Worm (Caenorhabditis elegans): Measurements from ENCODE around the gene srj-42.

The srj-42 gene

DNA sequence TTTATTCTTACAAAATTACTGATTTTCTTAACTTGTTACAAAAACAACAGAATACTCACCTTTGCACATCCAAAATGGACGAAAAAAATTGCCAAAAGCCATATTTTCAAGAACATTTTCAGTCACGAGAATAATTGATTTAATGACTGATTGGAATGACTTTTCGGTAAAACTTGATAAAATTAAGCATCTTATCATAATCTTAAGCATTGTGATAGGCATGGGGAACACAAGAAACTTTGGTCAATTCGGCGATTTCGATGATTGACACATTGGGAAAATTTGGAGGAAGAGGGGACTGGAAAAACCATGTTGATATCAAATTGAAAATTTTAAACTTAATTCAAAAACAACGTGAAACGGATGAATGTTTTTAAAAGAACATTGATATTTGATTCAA is 36.6 kb downstream of the srj-42 start, which contains the start of gene Y40H7A.10:
Gene Y40H7A.10, minus strand, starts transcription at position 128 of the 400 bp plus-strand sequence.
- TF ChIP-seq ces-1 (GFP tag; optimal IDR thresholded peaks at IDR 0.05) (no peak), elt-3 (tag; optimal IDR thresholded peaks at IDR 0.05) (no peak), snpc-4 (tag; optimal IDR thresholded peaks at IDR 0.05) (no peak), zip-8 (tag; optimal IDR thresholded peaks at IDR 0.05) (no peak), unc-39 (tag; optimal IDR thresholded peaks at IDR 0.05) (no peak), blmp-1 (tag; optimal IDR thresholded peaks at IDR 0.05) (no peak), nhr-76 (tag; optimal IDR thresholded peaks at IDR 0.05) (no peak), ham-2 (GFP tag; optimal IDR thresholded peaks at IDR 0.05) (no peak), ceh-39 (tag; optimal IDR thresholded peaks at IDR 0.05) (no peak), sem-2 (GFP tag; optimal IDR thresholded peaks at IDR 0.05) (no peak), nhr-237 (tag; optimal IDR thresholded peaks at IDR 0.05) (no peak)

DNA sequence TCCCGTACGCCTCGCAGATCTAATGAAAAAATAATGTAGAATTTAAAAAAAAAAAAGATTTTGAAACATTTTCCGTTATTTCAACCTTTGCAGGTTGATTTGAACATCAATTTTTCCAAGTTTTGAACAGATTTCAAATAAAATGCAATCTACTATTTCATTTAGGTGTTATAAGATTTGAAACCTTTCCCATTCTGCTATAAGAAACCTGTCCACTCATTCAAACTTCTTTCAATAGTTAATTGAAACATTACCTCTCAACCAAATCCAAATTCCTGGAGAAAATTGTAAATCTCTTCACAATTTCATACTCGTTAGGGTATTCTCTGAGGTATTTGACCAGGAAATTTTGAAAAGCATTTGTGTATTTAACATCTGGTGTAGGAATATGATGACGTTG is 37.4 kb downstream of the srj-42 start:
- TF ChIP-seq nhr-237 (tag; optimal IDR thresholded peaks at IDR 0.05): no peak
- TF ChIP-seq sptf-1 (tag; optimal IDR thresholded peaks at IDR 0.05): no peak
- TF ChIP-seq lin-13 (tag; optimal IDR thresholded peaks at IDR 0.05): no peak
- TF ChIP-seq elt-1 (tag; optimal IDR thresholded peaks at IDR 0.05; ENCODE audit: borderline replicate concordance, insufficient read depth): no peak
- TF ChIP-seq zip-8 (tag; optimal IDR thresholded peaks at IDR 0.05): no peak
- TF ChIP-seq hlh-1 (tag; optimal IDR thresholded peaks at IDR 0.05): no peak
- no peak for TF ChIP-seq unc-62 (GFP tag; optimal IDR thresholded peaks at IDR 0.05)
- no peak for TF ChIP-seq ceh-43 (GFP tag; optimal IDR thresholded peaks at IDR 0.05)
- TF ChIP-seq sem-2 (GFP tag; optimal IDR thresholded peaks at IDR 0.05): no peak
- TF ChIP-seq cnd-1 (tag; optimal IDR thresholded peaks at IDR 0.05): no peak
- TF ChIP-seq mls-2 (tag; optimal IDR thresholded peaks at IDR 0.05): no peak

DNA sequence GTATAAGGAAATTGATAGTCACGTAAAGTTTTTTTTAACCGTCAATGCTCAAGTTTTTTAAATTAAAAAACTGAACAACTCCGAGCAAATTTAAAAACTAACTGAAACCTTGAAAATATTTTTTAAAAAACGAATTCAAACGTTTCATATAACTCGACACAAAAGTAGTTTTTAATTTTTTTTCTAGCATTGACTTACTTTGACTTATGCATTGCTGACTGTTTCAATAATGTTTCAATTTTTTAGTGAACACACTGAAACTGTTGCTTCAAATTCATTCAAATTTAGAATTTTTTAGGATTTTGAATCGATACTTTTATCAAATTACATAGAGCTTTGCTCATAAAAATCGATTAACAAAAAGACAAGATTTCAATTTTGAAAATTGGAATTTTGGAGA is 41.6 kb downstream of the srj-42 start:
- TF ChIP-seq cnd-1 (tag; optimal IDR thresholded peaks at IDR 0.05): no peak

DNA sequence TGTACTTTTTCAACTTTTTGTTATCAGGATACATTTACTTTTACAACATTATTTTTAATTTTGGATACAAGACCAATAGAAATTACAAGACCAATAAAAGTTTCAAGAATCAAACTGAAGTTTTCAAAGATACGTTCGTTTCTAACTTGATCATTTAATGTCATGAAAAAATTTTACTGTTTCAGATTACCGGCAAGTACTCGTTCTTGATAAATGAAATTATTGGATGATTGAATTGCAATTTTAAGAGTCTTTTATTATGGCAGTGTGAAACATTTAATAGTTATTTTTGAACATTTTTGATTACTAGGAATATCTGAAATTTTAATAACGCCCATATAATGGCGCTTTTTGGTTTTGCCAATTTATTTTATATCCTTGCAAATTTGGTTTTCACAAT is 45.4 kb downstream of the srj-42 start:
- TF ChIP-seq elt-3 (tag; optimal IDR thresholded peaks at IDR 0.05) (no peak), nhr-2 (tag; optimal IDR thresholded peaks at IDR 0.05) (no peak), ztf-11 (tag; optimal IDR thresholded peaks at IDR 0.05) (no peak)

DNA sequence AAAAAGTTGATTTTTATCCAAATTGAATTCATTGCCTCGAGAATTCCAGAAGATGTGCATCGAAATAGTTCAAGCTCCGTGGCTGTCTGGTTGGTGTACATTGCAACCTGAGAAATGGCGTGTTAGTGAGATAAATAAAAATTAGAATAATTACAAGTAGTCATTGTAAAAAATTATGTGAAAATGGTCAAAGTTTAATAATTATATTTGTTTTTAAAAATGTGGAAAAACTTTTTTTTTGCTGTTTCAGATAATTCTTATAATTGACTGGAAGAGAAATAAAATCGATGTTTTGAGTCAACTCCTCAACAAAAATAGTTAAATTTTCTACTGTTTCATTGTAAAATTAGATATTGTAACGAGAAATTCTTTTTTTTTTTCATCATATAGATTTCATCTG is 49.1 kb downstream of the srj-42 start, which contains the start of gene sra-30:
Gene sra-30, minus strand, starts transcription at position 101 of the 400 bp plus-strand sequence.
- TF ChIP-seq lin-13 (tag; optimal IDR thresholded peaks at IDR 0.05): no peak
- no peak for TF ChIP-seq bed-3 (GFP tag; optimal IDR thresholded peaks at IDR 0.05)
- no peak for TF ChIP-seq mab-5 (tag; optimal IDR thresholded peaks at IDR 0.05)
- TF ChIP-seq drap-1 (GFP tag; optimal IDR thresholded peaks at IDR 0.05): no peak
- TF ChIP-seq ces-1 (GFP tag; optimal IDR thresholded peaks at IDR 0.05): no peak
- TF ChIP-seq nhr-2 (tag; optimal IDR thresholded peaks at IDR 0.05): no peak
- TF ChIP-seq ztf-11 (tag; optimal IDR thresholded peaks at IDR 0.05): no peak
